Worm (Caenorhabditis elegans): ENCODE measurements around the gene sur-7.

DNA sequence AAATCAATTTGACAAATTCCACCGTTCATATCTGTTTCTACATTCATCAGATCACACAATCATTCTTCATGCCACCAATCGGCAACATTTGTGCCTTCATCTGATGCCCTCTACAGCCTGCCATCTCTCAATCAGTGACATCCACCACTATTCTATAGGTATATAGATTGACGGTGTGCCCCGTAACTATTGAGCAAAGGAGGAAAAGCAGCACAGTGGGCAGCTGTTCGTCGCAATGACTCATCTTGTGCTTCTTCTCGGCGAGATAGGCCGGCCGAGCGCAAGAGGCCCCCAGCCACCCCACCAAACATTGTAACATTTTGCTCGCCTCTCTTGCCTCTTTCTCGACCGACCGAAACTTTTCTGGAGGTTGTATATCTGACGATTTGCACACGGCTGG lies 15.7 kb downstream of the sur-7 start:
- peak; percentile 6 for TF ChIP-seq hmg-4 (GFP tag; optimal IDR thresholded peaks at IDR 0.05)
- TF ChIP-seq ama-1 (optimal IDR thresholded peaks at IDR 0.05), result no peak
- TF ChIP-seq F13C5.2 (tag; optimal IDR thresholded peaks at IDR 0.05), result no peak
